Fruit fly (Drosophila melanogaster) whole organism, wandering third instar larva: Measurements from ENCODE around the gene CG6761.

Source experiments
- Abd-B ChIP-seq: fragments of >200 bp; optimal IDR thresholded peaks from 2 replicates; lab custom pipeline; 2017; ENCODE audit warnings: missing biosample characterization, missing genetic modification characterization
- CG32264 ChIP-seq: fragments of 200-800 bp; sonication (Bioruptor generic); optimal IDR thresholded peaks from 2 replicates; lab custom pipeline; 2016; ENCODE audit warnings: missing biosample characterization, missing genetic modification characterization
- CG9705 ChIP-seq: fragments of 200-800 bp; sonication (Bioruptor generic); optimal IDR thresholded peaks from 2 replicates; lab custom pipeline; 2018; ENCODE audit warnings: missing biosample characterization, mild to moderate bottlenecking, missing genetic modification characterization
- CrebA ChIP-seq: fragments of 200-800 bp; sonication (Bioruptor generic); optimal IDR thresholded peaks from 2 replicates; lab custom pipeline; 2016; ENCODE audit warnings: missing biosample characterization, mild to moderate bottlenecking, missing genetic modification characterization, borderline replicate concordance
- Dfd ChIP-seq: fragments of >200 bp; optimal IDR thresholded peaks from 2 replicates; lab custom pipeline; 2017; ENCODE audit warnings: missing biosample characterization, missing genetic modification characterization
- Dif ChIP-seq: fragments of 200-275, 200-300 bp; sonication (Bioruptor generic); optimal IDR thresholded peaks from 2 replicates; lab custom pipeline; 2018; ENCODE audit warnings: missing biosample characterization, missing genetic modification characterization; ENCODE audit not compliant: partially characterized antibody
- GATAd ChIP-seq: sonication (Bioruptor generic); optimal IDR thresholded peaks from 2 replicates; lab custom pipeline; 2016; ENCODE audit warnings: missing biosample characterization, missing genetic modification characterization
- HLH106 ChIP-seq: fragments of 200-800 bp; optimal IDR thresholded peaks from 3 replicates; lab custom pipeline; 2019; ENCODE audit warnings: missing biosample characterization, mild to moderate bottlenecking, missing genetic modification characterization, moderate library complexity
- Hnf4 ChIP-seq: fragments of 200-800 bp; sonication (Bioruptor generic); optimal IDR thresholded peaks from 2 replicates; lab custom pipeline; 2016; ENCODE audit warnings: missing biosample characterization, mild to moderate bottlenecking, missing genetic modification characterization
- Hr78 ChIP-seq: fragments of >200 bp; optimal IDR thresholded peaks from 2 replicates; lab custom pipeline; 2017; ENCODE audit warnings: missing biosample characterization, missing genetic modification characterization
- Hr83 ChIP-seq: fragments of 200-300 bp; sonication (Bioruptor generic); optimal IDR thresholded peaks from 2 replicates; lab custom pipeline; 2016; ENCODE audit warnings: missing biosample characterization, mild to moderate bottlenecking, missing genetic modification characterization, moderate library complexity; ENCODE audit not compliant: poor library complexity, severe bottlenecking
- Jra ChIP-seq: sonication (Bioruptor generic); optimal IDR thresholded peaks from 2 replicates; lab custom pipeline; 2016; ENCODE audit warnings: missing biosample characterization, missing genetic modification characterization
- Mio ChIP-seq: sonication (Bioruptor generic); optimal IDR thresholded peaks from 2 replicates; lab custom pipeline; 2016; ENCODE audit warnings: missing biosample characterization, missing genetic modification characterization
- Myc ChIP-seq: fragments of >200 bp; optimal IDR thresholded peaks from 2 replicates; lab custom pipeline; 2017
- N ChIP-seq: fragments of >200 bp; optimal IDR thresholded peaks from 2 replicates; lab custom pipeline; 2018; ENCODE audit warnings: missing biosample characterization, missing external identifiers, missing genetic modification characterization
- OdsH ChIP-seq: fragments of 200-800 bp; sonication (Bioruptor generic); optimal IDR thresholded peaks from 2 replicates; lab custom pipeline; 2016; ENCODE audit warnings: missing biosample characterization, mild to moderate bottlenecking, missing genetic modification characterization
- Rel ChIP-seq, 2 experiments: fragments of 200-800 bp; sonication (Bioruptor generic) in 1 of 2; optimal IDR thresholded peaks; 2 replicates in 1 of 2; 3 replicates in 1 of 2; lab custom pipeline; 2016 to 2019; ENCODE audit warnings: mild to moderate bottlenecking in 2 of 2, missing biosample characterization in 2 of 2, missing genetic modification characterization in 2 of 2, moderate library complexity in 1 of 2
- Sp1 ChIP-seq: fragments of 200-800 bp; sonication (Bioruptor generic); optimal IDR thresholded peaks from 3 replicates; lab custom pipeline; 2019; ENCODE audit warnings: missing biosample characterization, mild to moderate bottlenecking, missing genetic modification characterization, moderate library complexity
- Vsx2 ChIP-seq: fragments of 200-300, 225-300 bp; sonication (Bioruptor generic); optimal IDR thresholded peaks from 2 replicates; lab custom pipeline; 2018; ENCODE audit warnings: missing biosample characterization, missing genetic modification characterization; ENCODE audit not compliant: partially characterized antibody
- br ChIP-seq: fragments of 200-800 bp; sonication (Bioruptor generic); optimal IDR thresholded peaks from 2 replicates; lab custom pipeline; 2016; ENCODE audit warnings: missing biosample characterization, missing genetic modification characterization
- brk ChIP-seq: fragments of 200-800 bp; sonication (Bioruptor generic); optimal IDR thresholded peaks from 2 replicates; lab custom pipeline; 2016; ENCODE audit warnings: missing biosample characterization, mild to moderate bottlenecking, missing genetic modification characterization
- dl ChIP-seq, 2 experiments: fragments of 175-275, 200-275 bp in 1 of 2; fragments of 200-275 bp in 1 of 2; sonication (Bioruptor generic); optimal IDR thresholded peaks; lab custom pipeline; 2018; ENCODE audit warnings: mild to moderate bottlenecking in 2 of 2, missing biosample characterization in 2 of 2, missing genetic modification characterization in 2 of 2, moderate library complexity in 2 of 2; ENCODE audit not compliant: partially characterized antibody in 2 of 2, insufficient read depth in 1 of 2
- dmrt93B ChIP-seq: fragments of 200-800 bp; sonication (Bioruptor generic); optimal IDR thresholded peaks from 2 replicates; lab custom pipeline; 2018; ENCODE audit warnings: missing biosample characterization, mild to moderate bottlenecking, missing genetic modification characterization
- dsf ChIP-seq: sonication (Bioruptor generic); optimal IDR thresholded peaks from 2 replicates; lab custom pipeline; 2016; ENCODE audit warnings: missing biosample characterization, missing genetic modification characterization, borderline replicate concordance
- ey ChIP-seq: fragments of 200-800 bp; sonication (Bioruptor generic); optimal IDR thresholded peaks from 2 replicates; lab custom pipeline; 2016; ENCODE audit warnings: missing biosample characterization, missing genetic modification characterization
- foxo ChIP-seq, 2 experiments: fragments of 200-800 bp; sonication (Bioruptor generic); optimal IDR thresholded peaks; 2 replicates in 1 of 2; 3 replicates in 1 of 2; lab custom pipeline; 2016 to 2017; ENCODE audit warnings: missing biosample characterization in 2 of 2, missing genetic modification characterization in 2 of 2
- fru ChIP-seq: fragments of 200-800 bp; sonication (Bioruptor generic); optimal IDR thresholded peaks from 3 replicates; lab custom pipeline; 2016; ENCODE audit warnings: missing biosample characterization, mild to moderate bottlenecking, missing genetic modification characterization
- h ChIP-seq: fragments of 200-800 bp; sonication (Bioruptor generic); optimal IDR thresholded peaks from 3 replicates; lab custom pipeline; 2016; ENCODE audit warnings: missing biosample characterization, mild to moderate bottlenecking, missing genetic modification characterization
- jim ChIP-seq: fragments of 175-275, 200-325 bp; sonication (Bioruptor generic); optimal IDR thresholded peaks from 2 replicates; lab custom pipeline; 2016; ENCODE audit warnings: missing biosample characterization, mild to moderate bottlenecking, missing genetic modification characterization
- lola ChIP-seq: fragments of >200 bp; optimal IDR thresholded peaks from 2 replicates; lab custom pipeline; 2017; ENCODE audit warnings: missing biosample characterization, missing genetic modification characterization
- pan ChIP-seq: fragments of >200 bp; optimal IDR thresholded peaks from 2 replicates; lab custom pipeline; 2017
- psq ChIP-seq: fragments of 200-800 bp; sonication (Bioruptor generic); optimal IDR thresholded peaks from 3 replicates; lab custom pipeline; 2017; ENCODE audit warnings: missing biosample characterization, mild to moderate bottlenecking, missing genetic modification characterization, moderate library complexity
- rgr ChIP-seq: fragments of 200-800 bp; sonication (Bioruptor generic); optimal IDR thresholded peaks from 3 replicates; lab custom pipeline; 2016; ENCODE audit warnings: missing biosample characterization, mild to moderate bottlenecking, missing genetic modification characterization
- sage ChIP-seq: fragments of 200-800 bp; sonication (Bioruptor generic); optimal IDR thresholded peaks from 2 replicates; lab custom pipeline; 2016; ENCODE audit warnings: missing biosample characterization, mild to moderate bottlenecking, missing genetic modification characterization
- sv ChIP-seq: fragments of 200-800 bp; sonication (Bioruptor generic); optimal IDR thresholded peaks from 3 replicates; lab custom pipeline; 2016; ENCODE audit warnings: missing biosample characterization, missing genetic modification characterization
- tai ChIP-seq: sonication (Bioruptor generic); optimal IDR thresholded peaks from 2 replicates; lab custom pipeline; 2016; ENCODE audit warnings: missing biosample characterization, missing genetic modification characterization
- usp ChIP-seq: fragments of >200 bp; optimal IDR thresholded peaks from 2 replicates; lab custom pipeline; 2017; ENCODE audit warnings: missing biosample characterization, missing genetic modification characterization
- woc ChIP-seq: sonication (Bioruptor generic); optimal IDR thresholded peaks from 2 replicates; lab custom pipeline; 2016; ENCODE audit warnings: missing biosample characterization, mild to moderate bottlenecking, missing genetic modification characterization

CG6761 gene

DNA sequence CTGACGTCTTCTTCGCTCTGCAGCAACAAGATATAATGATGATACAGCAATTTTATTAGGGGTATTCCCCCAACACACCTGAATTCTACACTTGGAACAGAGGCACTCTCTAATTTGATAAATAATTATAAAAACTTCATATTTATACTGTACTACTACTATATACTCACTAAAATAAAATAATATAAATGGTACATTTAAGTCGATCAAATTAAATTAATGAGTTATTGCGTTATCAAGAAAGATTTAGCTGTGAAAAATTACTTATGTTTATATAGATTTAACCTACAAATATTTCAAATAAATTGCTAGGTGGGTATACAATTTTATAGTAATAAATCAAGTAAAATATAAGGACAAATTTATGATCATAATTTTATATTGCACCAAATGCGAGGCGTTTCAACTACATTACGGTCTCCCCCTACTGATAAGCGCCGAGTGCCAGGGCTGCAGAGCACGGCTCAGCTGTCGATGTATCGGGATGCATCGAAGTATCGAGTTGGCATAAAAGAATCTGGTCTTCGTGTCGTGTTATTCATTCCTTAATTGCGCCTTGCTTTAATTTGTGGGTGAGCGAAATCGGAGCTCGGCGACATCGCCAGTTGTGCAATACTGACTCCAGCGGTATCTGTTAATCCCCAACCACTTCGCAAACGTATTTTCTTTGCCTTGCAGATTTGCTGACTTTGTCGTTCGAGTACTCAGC, 10.6 kb upstream of the CG6761 start, which contains the start of gene vsg:
TSS of gene vsg (plus strand) at position 497 of the 709 bp plus-strand sequence.
- TF ChIP-seq CG9705 (GFP tag; lab: Kevin White, UChicago) (peak; percentile 51), dl (GFP tag; optimal IDR thresholded peaks at IDR 0.05; lab: Kevin White, UChicago; ENCODE audit: insufficient read depth in 1 of 2, partially characterized antibody in 2 of 2) (no peak), sv (peak; percentile 75), brk (GFP tag; lab: Kevin White, UChicago) (no peak), br (no peak), HLH106 (tag; lab: Kevin White, UChicago) (peak; percentile 87), Hr83 (GFP tag; lab: Kevin White, UChicago) (peak; percentile 69), jim (no peak), Mio (no peak), woc (GFP tag; lab: Kevin White, UChicago) (peak; percentile 47), dsf (no peak), tai (GFP tag; lab: Kevin White, UChicago) (no peak), CrebA (GFP tag; lab: Kevin White, UChicago) (no peak), ey (GFP tag; lab: Kevin White, UChicago) (peak; percentile 55), N (GFP tag; lab: Kevin White, UChicago) (peak; percentile 9), dmrt93B (GFP tag; lab: Kevin White, UChicago) (peak; percentile 70), OdsH (GFP tag; lab: Kevin White, UChicago) (peak; percentile 60), Dfd (GFP tag; lab: Kevin White, UChicago) (peak; percentile 30), Rel (GFP tag; optimal IDR thresholded peaks at IDR 0.05; lab: Kevin White, UChicago) (no peak), Rel (tag; optimal IDR thresholded peaks at IDR 0.05; lab: Kevin White, UChicago) (no peak), CG32264 (GFP tag; lab: Kevin White, UChicago) (no peak), psq (peak; percentile 62), Vsx2 (GFP tag; lab: Kevin White, UChicago) (no peak), h (peak; percentile 38), Jra (GFP tag; lab: Kevin White, UChicago) (no peak), Hnf4 (no peak), Dif (GFP tag; lab: Kevin White, UChicago) (no peak), foxo (GFP tag; optimal IDR thresholded peaks at IDR 0.05; lab: Kevin White, UChicago) (peak in 1 of 2 experiments; percentile 76), usp (GFP tag; lab: Kevin White, UChicago) (no peak), rgr (peak; percentile 62), GATAd (GFP tag; lab: Kevin White, UChicago) (no peak), sage (GFP tag; lab: Kevin White, UChicago) (no peak), Sp1 (GFP tag; lab: Kevin White, UChicago) (peak; percentile 82), lola (GFP tag; lab: Kevin White, UChicago) (no peak), fru (GFP tag; lab: Kevin White, UChicago) (peak; percentile 44), pan (lab: Kevin White, UChicago) (no peak), Myc (lab: Kevin White, UChicago) (peak; percentile 4), Hr78 (GFP tag; lab: Kevin White, UChicago) (no peak), Abd-B (no peak)

DNA sequence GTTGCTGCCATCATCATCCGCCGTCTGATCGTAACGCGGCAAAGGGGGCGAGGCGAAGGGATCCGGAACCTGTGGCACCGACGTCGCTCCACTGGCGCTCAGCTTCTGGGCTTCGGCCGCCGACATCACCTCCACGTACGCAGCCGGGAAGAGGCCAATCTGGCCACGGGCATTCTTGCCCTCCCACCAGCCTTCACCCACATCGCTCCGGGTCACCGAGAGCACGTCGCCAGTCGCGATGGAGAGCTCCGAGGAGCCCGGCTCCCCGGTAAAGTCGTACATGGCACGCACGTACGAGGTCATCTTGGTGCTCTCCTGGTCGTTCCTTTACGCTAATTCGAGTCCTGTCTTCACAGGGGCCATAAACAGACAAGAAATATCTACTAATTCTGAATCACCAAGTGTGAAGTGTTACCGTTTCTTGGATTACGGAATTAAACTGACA, 10.0 kb upstream of the CG6761 start, which contains the start of gene SH3PX1:
TSS of gene SH3PX1 (minus strand) at position 445 of the 445 bp plus-strand sequence.
- TF ChIP-seq Mio (no peak), Rel (GFP tag; optimal IDR thresholded peaks at IDR 0.05; lab: Kevin White, UChicago) (no peak), Rel (tag; optimal IDR thresholded peaks at IDR 0.05; lab: Kevin White, UChicago) (peak; percentile 40), usp (GFP tag; lab: Kevin White, UChicago) (no peak), Hr83 (GFP tag; lab: Kevin White, UChicago) (peak; percentile 30), woc (GFP tag; lab: Kevin White, UChicago) (no peak), Myc (lab: Kevin White, UChicago) (no peak)
